Worm (Caenorhabditis elegans) whole organism, L3 larva: ENCODE results near the gene K06B4.15.

ENCODE experiments used
- ceh-16 ChIP-seq: sonication (generic microtip); optimal IDR thresholded peaks from 2 replicates; lab custom pipeline; 2017; ENCODE audit warnings: missing biosample characterization, missing genetic modification characterization
- jun-1 ChIP-seq: fragments of 150-350 bp; optimal IDR thresholded peaks from 2 replicates; lab custom pipeline; 2014; ENCODE audit warnings: missing biosample characterization, missing genetic modification reagents, missing genetic modification characterization
- lsy-12 ChIP-seq: sonication (generic microtip); optimal IDR thresholded peaks from 2 replicates; lab custom pipeline; 2016; ENCODE audit warnings: mild to moderate bottlenecking, missing genetic modification characterization, missing compliant biosample characterization

DNA sequence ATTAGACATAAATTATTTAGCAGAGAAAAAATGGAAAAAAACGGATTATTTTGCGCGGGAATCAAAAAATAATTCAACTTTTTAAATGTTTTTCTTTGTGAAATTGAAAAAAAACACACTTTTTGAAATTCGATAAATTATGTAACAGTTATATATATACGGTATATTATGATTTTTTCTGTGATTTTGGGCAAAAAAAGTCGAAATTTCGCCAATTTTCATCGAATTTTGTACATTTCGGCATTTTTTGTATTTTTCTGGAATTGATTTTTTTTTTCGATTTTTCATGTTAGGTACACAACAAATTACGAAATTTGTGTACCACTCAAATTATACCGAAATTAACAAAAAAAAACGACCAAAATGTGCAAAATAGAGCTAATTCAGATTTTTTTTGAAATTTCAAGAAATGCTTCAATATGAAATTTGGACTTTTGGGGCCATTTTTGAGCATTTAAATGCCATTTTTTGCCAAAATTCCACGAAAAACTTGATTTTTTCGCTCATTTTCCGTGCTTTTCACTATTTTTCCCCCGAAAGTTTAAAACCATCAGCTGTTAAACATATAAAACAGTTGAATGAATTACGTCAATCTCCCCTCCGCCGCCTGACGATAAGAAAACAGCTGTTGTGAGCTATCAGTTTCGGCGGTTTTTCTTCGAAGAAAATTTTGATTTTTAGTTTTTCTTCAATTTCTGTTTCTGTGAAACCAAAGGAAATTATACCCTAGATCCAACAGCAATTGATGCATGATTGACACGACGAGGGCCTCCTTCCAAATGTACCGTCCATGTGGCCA lies 11.8 kb upstream of the K06B4.15 start:
- TF ChIP-seq jun-1 (tag; lab: Kevin White, UChicago) (no peak), ceh-16 (tag; lab: Kevin White, UChicago) (no peak), lsy-12 (tag; lab: Kevin White, UChicago) (no peak)
